Worm (Caenorhabditis elegans) whole organism, L3 larva: Measurements from ENCODE around the gene twk-7.

Experiments
- ceh-28 ChIP-seq: fragments of 150-350 bp; optimal IDR thresholded peaks from 2 replicates; lab custom pipeline; 2014; ENCODE audit warnings: missing biosample characterization, missing genetic modification reagents, missing genetic modification characterization
- pha-4 ChIP-seq: fragments of 150-350 bp; optimal IDR thresholded peaks from 2 replicates; lab custom pipeline; 2014; ENCODE audit warnings: missing biosample characterization, missing genetic modification reagents, missing genetic modification characterization
- pqm-1 ChIP-seq: fragments of 150-350 bp; optimal IDR thresholded peaks from 2 replicates; lab custom pipeline; 2017; ENCODE audit warnings: missing biosample characterization, missing genetic modification characterization, inconsistent platforms
- tbx-2 ChIP-seq: sonication (generic microtip); optimal IDR thresholded peaks from 2 replicates; lab custom pipeline; 2016; ENCODE audit warnings: mild to moderate bottlenecking, missing genetic modification characterization, missing compliant biosample characterization
- unc-62 ChIP-seq: fragments of 150-350 bp; sonication (generic microtip); optimal IDR thresholded peaks from 4 replicates; lab custom pipeline; 2014; ENCODE audit warnings: missing biosample characterization, missing genetic modification reagents, missing genetic modification characterization

ce11 chrIII:8618412-8618960 lies 25.1 kb downstream of the twk-7 start, which contains the start of gene C13G5.2:
- TF ChIP-seq tbx-2 (no peak), pqm-1 (tag; lab: Kevin White, UChicago) (no peak), pha-4 (no peak), unc-62 (GFP tag; lab: Kevin White, UChicago) (no peak), ceh-28 (tag; lab: Kevin White, UChicago) (no peak)
